Worm (Caenorhabditis elegans) whole organism, late embryonic: Measurements from ENCODE around the gene sdf-9.
A peak's percentile ranks its signal among the peaks of the same experiment; 100 is the strongest.

Experiments
- F13H6.1 ChIP-seq: sonication (generic microtip); optimal IDR thresholded peaks from 2 replicates; lab custom pipeline; 2016; ENCODE audit warnings: missing genetic modification characterization, missing compliant biosample characterization
- ahr-1 ChIP-seq: sonication (generic microtip); optimal IDR thresholded peaks from 2 replicates; lab custom pipeline; 2016; ENCODE audit warnings: missing genetic modification characterization, missing compliant biosample characterization
- fkh-10 ChIP-seq: fragments of 150-350 bp; optimal IDR thresholded peaks from 2 replicates; lab custom pipeline; 2014; ENCODE audit warnings: missing biosample characterization, missing genetic modification reagents, missing genetic modification characterization
- hlh-8 ChIP-seq: sonication (generic microtip); optimal IDR thresholded peaks from 2 replicates; lab custom pipeline; 2016; ENCODE audit warnings: missing genotype, missing genetic modification characterization, missing compliant biosample characterization
- mec-3 ChIP-seq: sonication (generic microtip); optimal IDR thresholded peaks from 2 replicates; lab custom pipeline; 2016; ENCODE audit warnings: borderline replicate concordance, missing genetic modification characterization, missing compliant biosample characterization
- nhr-232 ChIP-seq: sonication (generic microtip); optimal IDR thresholded peaks from 2 replicates; lab custom pipeline; 2016; ENCODE audit warnings: missing genetic modification characterization, missing compliant biosample characterization
- pax-1 ChIP-seq: fragments of 150-350 bp; optimal IDR thresholded peaks from 2 replicates; lab custom pipeline; 2014; ENCODE audit warnings: missing biosample characterization, missing genetic modification characterization
- pha-4 ChIP-seq: fragments of 150-350 bp; optimal IDR thresholded peaks from 2 replicates; lab custom pipeline; 2018; ENCODE audit warnings: missing biosample characterization, missing genetic modification reagents, missing genetic modification characterization
- pqm-1 ChIP-seq: sonication (generic microtip); optimal IDR thresholded peaks from 2 replicates; lab custom pipeline; 2016; ENCODE audit warnings: missing genetic modification characterization, missing compliant biosample characterization
- sox-4 ChIP-seq: sonication (generic microtip); optimal IDR thresholded peaks from 2 replicates; lab custom pipeline; 2017; ENCODE audit warnings: mild to moderate bottlenecking, missing genetic modification characterization, inconsistent platforms, missing compliant biosample characterization

- TF ChIP-seq hlh-8, result peak; percentile 58
- no peak for TF ChIP-seq F13H6.1 (tag; lab: Kevin White, UChicago)
- TF ChIP-seq pha-4 (tag; lab: Kevin White, UChicago), result no peak
- TF ChIP-seq pax-1, result no peak
- no peak for TF ChIP-seq mec-3 (tag; lab: Kevin White, UChicago)
- no peak for TF ChIP-seq pqm-1 (tag; lab: Kevin White, UChicago)
- TF ChIP-seq ahr-1 (tag; lab: Kevin White, UChicago), result peak; percentile 69
- peak; percentile 12 for TF ChIP-seq sox-4 (tag; lab: Kevin White, UChicago)
- TF ChIP-seq fkh-10 (GFP tag; lab: Kevin White, UChicago), result no peak
- TF ChIP-seq nhr-232 (tag; lab: Kevin White, UChicago), result no peak
These were observed 34.5 kb downstream of the sdf-9 start for ce11 chrV:20832554-20832963.
